Worm (Caenorhabditis elegans): ENCODE measurements around the gene hgap-2.

- TF ChIP-seq ZK546.5 (tag; optimal IDR thresholded peaks at IDR 0.05) (no peak), mdl-1 (tag; optimal IDR thresholded peaks at IDR 0.05) (no peak), Y5F2A.4 (GFP tag; optimal IDR thresholded peaks at IDR 0.05) (no peak), nhr-48 (tag; optimal IDR thresholded peaks at IDR 0.05) (no peak)
Measured at ce11 chrII:8634386-8634785, 50.3 kb downstream of the hgap-2 start, which contains the start of gene cutl-12.
